Worm (Caenorhabditis elegans): ENCODE data around the gene rpb-6.

ce11 chrII:10598039-10598438 is 18.9 kb downstream of the rpb-6 start, which contains the start of gene C14A4.8:
- TF ChIP-seq tab-1 (GFP tag; IDR thresholded peaks at IDR 0.05) = no peak
- no peak for TF ChIP-seq T22C8.4 (GFP tag; IDR thresholded peaks at IDR 0.05)
- TF ChIP-seq ztf-29 (GFP tag; IDR thresholded peaks at IDR 0.05) = no peak
- no peak for TF ChIP-seq cog-1 (tag; optimal IDR thresholded peaks at IDR 0.05)
- TF ChIP-seq flt-1 (GFP tag; IDR thresholded peaks at IDR 0.05) = no peak
- no peak for TF ChIP-seq med-1 (GFP tag; optimal IDR thresholded peaks at IDR 0.05; ENCODE audit: insufficient read depth)
- TF ChIP-seq ref-1 (GFP tag; conservative IDR thresholded peaks at IDR 0.05) = no peak
- no peak for TF ChIP-seq klf-2 (GFP tag; conservative IDR thresholded peaks at IDR 0.05)
- TF ChIP-seq ztf-23 (GFP tag; IDR thresholded peaks at IDR 0.05) = no peak

Data from whole organism, midembryonic.